Fruit fly (Drosophila melanogaster): ENCODE results near the gene Or33a.
A peak's percentile ranks its signal among the peaks of the same experiment; 100 is the strongest.

Or33a gene

DNA sequence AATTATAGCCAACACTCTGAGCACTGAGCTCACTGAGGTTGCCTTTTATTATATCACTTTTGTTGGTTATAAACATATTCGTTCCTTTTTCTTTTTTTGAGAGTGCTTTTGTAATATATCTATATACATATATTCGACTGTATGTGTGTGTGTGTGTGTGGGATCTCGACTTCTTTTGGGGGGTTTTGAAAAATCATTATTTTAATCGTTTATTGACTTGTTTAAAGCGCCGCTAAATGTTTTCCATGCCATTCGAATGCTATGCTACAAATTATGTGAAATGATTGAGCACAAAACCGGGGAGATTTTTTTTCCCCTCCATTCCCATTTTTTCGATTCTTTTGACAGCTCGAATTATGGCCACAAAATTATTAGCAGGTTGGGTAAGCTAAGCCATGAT lies 35.1 kb downstream of the Or33a start:
- no peak for TF ChIP-seq CG14711 (tag; optimal IDR thresholded peaks at IDR 0.05)
- no peak for TF ChIP-seq CG5204 (GFP tag; optimal IDR thresholded peaks at IDR 0.05)
- TF ChIP-seq CG33017 (tag; optimal IDR thresholded peaks at IDR 0.05), result no peak
- no peak for TF ChIP-seq cnc (optimal IDR thresholded peaks at IDR 0.05)
- TF ChIP-seq bab1 (GFP tag; optimal IDR thresholded peaks at IDR 0.05), result no peak
- TF ChIP-seq CG12768 (GFP tag; optimal IDR thresholded peaks at IDR 0.05), result no peak
- no peak for TF ChIP-seq CG11617 (GFP tag; optimal IDR thresholded peaks at IDR 0.05)
- TF ChIP-seq cic (GFP tag; optimal IDR thresholded peaks at IDR 0.05), result no peak
- no peak for TF ChIP-seq CG1620 (GFP tag; optimal IDR thresholded peaks at IDR 0.05)
- TF ChIP-seq CG7045 (GFP tag; optimal IDR thresholded peaks at IDR 0.05), result no peak
- TF ChIP-seq pad (GFP tag; optimal IDR thresholded peaks at IDR 0.05), result no peak
- no peak for TF ChIP-seq kay (GFP tag; ENCODE audit: borderline replicate concordance)
- no peak for TF ChIP-seq Mnt (GFP tag; optimal IDR thresholded peaks at IDR 0.05)
- TF ChIP-seq Clk (GFP tag; optimal IDR thresholded peaks at IDR 0.05), result no peak
- no peak for TF ChIP-seq CG7101 (tag; optimal IDR thresholded peaks at IDR 0.05)
- TF ChIP-seq ovo (GFP tag; optimal IDR thresholded peaks at IDR 0.05), result no peak
- TF ChIP-seq Crg-1 (GFP tag; optimal IDR thresholded peaks at IDR 0.05), result no peak
- no peak for TF ChIP-seq Hr96 (GFP tag; optimal IDR thresholded peaks at IDR 0.05)
- TF ChIP-seq toe (GFP tag; optimal IDR thresholded peaks at IDR 0.05), result no peak

DNA sequence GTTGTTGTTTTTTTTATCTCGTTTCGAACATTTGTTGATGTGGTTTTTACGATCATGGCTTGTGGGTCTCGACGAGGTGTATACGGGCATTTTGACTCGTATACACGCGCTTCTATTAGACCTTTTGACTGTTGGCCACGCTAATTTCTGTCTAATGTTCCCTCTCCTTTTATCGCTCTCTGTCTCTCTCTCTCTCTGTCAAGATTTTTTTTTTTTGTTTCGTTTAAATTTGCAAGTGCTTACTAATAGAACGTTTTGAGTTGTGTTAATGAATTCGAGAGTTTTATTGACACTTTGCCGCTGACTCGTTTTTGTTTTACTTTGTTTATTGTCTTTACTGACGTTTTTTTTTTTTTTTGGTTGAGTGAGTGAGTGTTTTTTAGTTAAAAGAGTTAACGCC lies 36.0 kb downstream of the Or33a start:
- TF ChIP-seq Clk (GFP tag; optimal IDR thresholded peaks at IDR 0.05) (no peak), Hr96 (GFP tag; optimal IDR thresholded peaks at IDR 0.05) (no peak), Mnt (GFP tag; optimal IDR thresholded peaks at IDR 0.05) (no peak), kay (GFP tag; ENCODE audit: borderline replicate concordance) (peak; percentile 94), CG7101 (tag; optimal IDR thresholded peaks at IDR 0.05) (no peak), cnc (optimal IDR thresholded peaks at IDR 0.05) (no peak), CG33017 (tag; optimal IDR thresholded peaks at IDR 0.05) (no peak), toe (GFP tag; optimal IDR thresholded peaks at IDR 0.05) (no peak)

DNA sequence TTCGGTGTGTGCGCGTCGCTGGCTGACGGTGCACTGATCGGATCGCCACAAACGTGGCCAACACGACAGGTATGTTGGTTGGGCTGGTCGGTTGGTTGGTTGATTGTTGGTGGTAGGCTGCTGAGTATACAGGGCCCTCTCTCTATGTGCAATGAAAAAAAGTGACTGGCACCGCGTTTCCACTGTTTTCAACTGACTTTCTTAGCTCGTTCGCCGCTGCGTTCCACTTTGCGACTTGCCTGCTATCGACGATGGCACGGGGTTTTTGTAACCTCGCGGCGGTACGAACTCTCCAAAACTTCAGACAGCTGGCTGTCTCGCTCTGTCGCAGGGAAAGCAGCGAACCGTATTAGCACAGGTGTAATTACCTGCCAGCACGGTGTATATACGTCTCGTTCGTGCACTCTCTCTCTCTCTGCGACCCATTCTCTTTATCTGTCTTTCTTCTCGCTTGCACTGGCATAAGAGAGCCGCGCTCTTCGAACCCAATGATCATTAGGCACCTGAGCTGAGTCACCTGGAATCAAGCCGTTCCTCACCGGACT lies 36.6 kb downstream of the Or33a start:
- no peak for TF ChIP-seq cnc (optimal IDR thresholded peaks at IDR 0.05)
- no peak for TF ChIP-seq Clk (GFP tag; optimal IDR thresholded peaks at IDR 0.05)
- TF ChIP-seq kay (GFP tag; ENCODE audit: borderline replicate concordance), result peak; percentile 88
- peak; percentile 66 for TF ChIP-seq tj (GFP tag; optimal IDR thresholded peaks at IDR 0.05)
- peak; percentile 75 for TF ChIP-seq pad (GFP tag; optimal IDR thresholded peaks at IDR 0.05)
- TF ChIP-seq CG7045 (GFP tag; optimal IDR thresholded peaks at IDR 0.05), result no peak
- peak; percentile 22 for TF ChIP-seq bab1 (GFP tag; optimal IDR thresholded peaks at IDR 0.05)
- TF ChIP-seq Hr96 (GFP tag; optimal IDR thresholded peaks at IDR 0.05), result no peak
- TF ChIP-seq CG5204 (GFP tag; optimal IDR thresholded peaks at IDR 0.05), result no peak
- peak; percentile 7 for TF ChIP-seq CG11617 (GFP tag; optimal IDR thresholded peaks at IDR 0.05)
- no peak for TF ChIP-seq Crg-1 (GFP tag; optimal IDR thresholded peaks at IDR 0.05)
- TF ChIP-seq Mnt (GFP tag; optimal IDR thresholded peaks at IDR 0.05), result peak; percentile 64
- TF ChIP-seq CG1620 (GFP tag; optimal IDR thresholded peaks at IDR 0.05), result no peak
- TF ChIP-seq cic (GFP tag; optimal IDR thresholded peaks at IDR 0.05), result peak; percentile 8
- TF ChIP-seq CG33017 (tag; optimal IDR thresholded peaks at IDR 0.05), result peak; percentile 45
- TF ChIP-seq ovo (GFP tag; optimal IDR thresholded peaks at IDR 0.05), result peak; percentile 9
- no peak for TF ChIP-seq CG12768 (GFP tag; optimal IDR thresholded peaks at IDR 0.05)
- no peak for TF ChIP-seq CG14711 (tag; optimal IDR thresholded peaks at IDR 0.05)
- no peak for TF ChIP-seq toe (GFP tag; optimal IDR thresholded peaks at IDR 0.05)
- TF ChIP-seq CG7101 (tag; optimal IDR thresholded peaks at IDR 0.05), result peak; percentile 11

DNA sequence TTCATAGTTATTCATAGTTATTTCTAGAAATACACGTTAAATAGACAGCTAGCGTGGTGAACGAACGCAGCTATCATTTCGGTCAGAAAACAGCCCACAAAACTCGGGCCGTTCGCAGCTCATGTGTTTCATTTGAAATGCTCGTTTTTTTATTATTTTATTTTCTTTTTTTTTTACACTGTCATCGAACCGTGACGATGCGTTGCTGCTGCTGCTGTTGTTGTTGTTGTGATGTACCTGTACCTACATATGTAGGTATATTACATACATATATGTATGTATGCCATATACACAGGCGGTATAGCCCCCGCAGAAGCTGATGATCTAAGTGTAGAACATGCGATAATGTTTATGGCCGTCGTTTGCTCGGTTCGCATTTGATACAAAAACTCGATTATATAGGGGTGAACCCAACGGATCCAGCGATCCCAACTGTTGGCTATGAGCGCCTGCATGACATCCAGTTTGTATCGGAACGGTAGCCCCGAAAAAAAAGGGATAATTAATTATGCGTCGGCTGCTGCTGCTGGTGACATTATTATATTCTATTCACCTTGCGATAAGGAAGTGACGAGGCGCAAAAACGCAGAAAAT lies 38.9 kb downstream of the Or33a start:
- TF ChIP-seq Clk (GFP tag; optimal IDR thresholded peaks at IDR 0.05) (no peak), kay (GFP tag; ENCODE audit: borderline replicate concordance) (no peak), Hr96 (GFP tag; optimal IDR thresholded peaks at IDR 0.05) (no peak), ovo (GFP tag; optimal IDR thresholded peaks at IDR 0.05) (no peak), Crg-1 (GFP tag; optimal IDR thresholded peaks at IDR 0.05) (no peak), CG5204 (GFP tag; optimal IDR thresholded peaks at IDR 0.05) (no peak), Mnt (GFP tag; optimal IDR thresholded peaks at IDR 0.05) (no peak), cnc (optimal IDR thresholded peaks at IDR 0.05) (no peak), CG33017 (tag; optimal IDR thresholded peaks at IDR 0.05) (no peak), CG1620 (GFP tag; optimal IDR thresholded peaks at IDR 0.05) (no peak), tj (GFP tag; optimal IDR thresholded peaks at IDR 0.05) (no peak), CG12768 (GFP tag; optimal IDR thresholded peaks at IDR 0.05) (no peak)

DNA sequence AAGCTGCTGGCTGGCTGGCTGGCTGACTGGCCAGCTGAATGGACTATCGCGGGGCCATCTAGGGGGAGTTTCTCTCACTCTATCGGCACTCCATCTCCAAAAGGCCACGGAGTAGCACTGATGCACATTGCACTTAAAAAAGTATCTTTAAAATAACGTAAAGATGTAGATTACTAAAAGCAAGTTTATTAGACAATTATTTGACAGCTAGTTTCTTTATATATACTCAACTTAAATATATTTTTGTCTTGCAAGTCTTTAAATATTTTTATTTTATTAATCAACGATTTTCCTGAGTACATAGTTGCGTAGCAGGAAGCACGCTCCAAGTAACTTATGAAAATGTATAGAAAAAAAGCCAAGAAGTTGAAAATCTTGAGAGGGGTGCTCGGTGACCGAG lies 42.6 kb downstream of the Or33a start:
- TF ChIP-seq CG11617 (GFP tag; optimal IDR thresholded peaks at IDR 0.05) (no peak), bab1 (GFP tag; optimal IDR thresholded peaks at IDR 0.05) (no peak), kay (GFP tag; ENCODE audit: borderline replicate concordance) (no peak), Clk (GFP tag; optimal IDR thresholded peaks at IDR 0.05) (no peak), CG12768 (GFP tag; optimal IDR thresholded peaks at IDR 0.05) (no peak), cnc (optimal IDR thresholded peaks at IDR 0.05) (no peak), Crg-1 (GFP tag; optimal IDR thresholded peaks at IDR 0.05) (no peak)

DNA sequence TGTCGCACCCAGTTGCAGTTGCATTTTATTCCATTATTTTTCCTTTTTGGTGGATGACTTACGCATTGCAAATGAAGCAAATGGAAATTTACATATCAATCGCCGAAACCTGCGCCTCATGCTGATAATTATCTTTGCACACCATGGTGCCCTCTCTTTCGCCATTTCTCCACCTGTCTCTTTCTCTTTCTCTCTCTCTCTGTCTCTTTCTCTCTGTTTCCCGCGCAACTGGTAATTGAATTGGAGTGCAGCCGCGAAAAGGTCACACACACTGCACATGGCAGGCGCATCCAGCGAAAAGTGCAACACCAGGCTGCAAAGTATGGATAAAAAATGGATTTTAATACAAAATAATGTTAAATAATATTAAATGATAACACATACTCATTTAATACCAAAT lies 43.4 kb downstream of the Or33a start:
- TF ChIP-seq kay (GFP tag; ENCODE audit: borderline replicate concordance) (no peak), cic (GFP tag; optimal IDR thresholded peaks at IDR 0.05) (no peak), ovo (GFP tag; optimal IDR thresholded peaks at IDR 0.05) (no peak), pad (GFP tag; optimal IDR thresholded peaks at IDR 0.05) (no peak), CG33017 (tag; optimal IDR thresholded peaks at IDR 0.05) (no peak), CG7045 (GFP tag; optimal IDR thresholded peaks at IDR 0.05) (no peak)

Measured in whole organism, adult.